Comparison of ENCODE assay signal across 1 fruit fly cellular context in the genomic region with DNA sequence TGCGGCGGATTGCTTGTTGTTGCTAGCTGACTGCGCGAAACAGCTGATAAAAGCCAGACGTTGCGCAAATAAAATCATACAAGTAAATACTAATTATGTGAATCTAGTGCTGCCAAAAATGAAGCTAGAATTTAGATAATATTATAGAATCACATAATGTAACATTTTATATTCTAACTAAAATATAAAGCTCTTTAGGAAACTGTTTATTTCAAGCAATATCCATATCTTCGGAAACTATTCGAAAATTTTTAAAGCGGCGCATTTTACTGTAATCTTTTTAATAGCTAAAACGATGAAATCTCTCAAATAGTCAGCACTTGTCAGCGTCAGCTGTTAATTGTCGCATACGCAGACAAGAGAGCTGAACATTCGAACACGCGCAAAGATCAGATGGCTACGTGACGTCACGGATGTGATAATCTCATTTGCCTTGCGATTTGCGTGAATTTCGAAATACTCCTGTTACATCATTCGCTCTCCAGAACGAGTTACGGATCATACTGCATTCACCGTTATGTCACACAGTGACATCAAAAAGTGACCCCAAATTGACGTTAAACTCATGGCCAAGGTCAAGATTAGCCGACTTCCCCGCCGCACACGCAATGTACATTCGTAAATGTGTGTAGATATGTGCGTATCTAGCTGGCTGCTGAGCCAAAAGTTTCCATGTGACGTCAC.
A peak's percentile ranks its signal among the peaks of the same experiment; 100 is the strongest.
TF ChIP-seq lines count a peak whose summit lies in the region.

No protein-coding gene starts in this region.

TF ChIP-seq in whole organism, embryonic, 481 proteins besides CTCF, POLR2A, EP300 and RAD21 (continued from another document and continues in another):
- TF ChIP-seq Trl (optimal IDR thresholded peaks at IDR 0.05; lab: Kevin White, UChicago) (no peak), Trl (GFP tag; optimal IDR thresholded peaks at IDR 0.05; lab: Kevin White, UChicago) (peak; percentile 34), CG18476 (GFP tag; optimal IDR thresholded peaks at IDR 0.05; lab: Kevin White, UChicago) (no peak), CG17802 (tag; optimal IDR thresholded peaks at IDR 0.05; lab: Kevin White, UChicago) (no peak), gsb (GFP tag; IDR thresholded peaks at IDR 0.05; lab: Robert Waterston, UW) (no peak), CG18619 (GFP tag; optimal IDR thresholded peaks at IDR 0.05; lab: Kevin White, UChicago) (no peak), CG10979 (tag; optimal IDR thresholded peaks at IDR 0.05; lab: Kevin White, UChicago) (peak; percentile 49), CG10431 (GFP tag; optimal IDR thresholded peaks at IDR 0.05; lab: Kevin White, UChicago) (no peak), CG6689 (GFP tag; IDR thresholded peaks at IDR 0.05; lab: Robert Waterston, UW) (peak; percentile 44; the same call in 1 of the 2 replicates), CG3065 (GFP tag; optimal IDR thresholded peaks at IDR 0.05; lab: Kevin White, UChicago) (no peak), CG14667 (GFP tag; IDR thresholded peaks at IDR 0.05; lab: Robert Waterston, UW) (no peak), CG15269 (tag; optimal IDR thresholded peaks at IDR 0.05; lab: Kevin White, UChicago) (no peak), NC2β (GFP tag; optimal IDR thresholded peaks at IDR 0.05; lab: Kevin White, UChicago) (no peak), unc-4 (GFP tag; IDR thresholded peaks at IDR 0.05; lab: Robert Waterston, UW; ENCODE audit: partially characterized antibody) (no peak), HLH4C (GFP tag; IDR thresholded peaks at IDR 0.05; lab: Robert Waterston, UW; ENCODE audit: partially characterized antibody) (no peak), sens-2 (GFP tag; IDR thresholded peaks at IDR 0.05; lab: Robert Waterston, UW) (no peak), cas (GFP tag; IDR thresholded peaks at IDR 0.05; lab: Robert Waterston, UW) (no peak), Dref (GFP tag; IDR thresholded peaks at IDR 0.05; lab: Robert Waterston, UW) (no peak), Xbp1 (GFP tag; optimal IDR thresholded peaks at IDR 0.05; lab: Kevin White, UChicago) (no peak), TFAM (GFP tag; optimal IDR thresholded peaks at IDR 0.05; lab: Kevin White, UChicago) (no peak), tx (GFP tag; optimal IDR thresholded peaks at IDR 0.05; lab: Kevin White, UChicago) (no peak), Atf3 (GFP tag; optimal IDR thresholded peaks at IDR 0.05; lab: Kevin White, UChicago) (no peak), ci (GFP tag; IDR thresholded peaks at IDR 0.05; lab: Robert Waterston, UW) (no peak), CG18262 (tag; optimal IDR thresholded peaks at IDR 0.05; lab: Kevin White, UChicago) (peak; percentile 56), crol (GFP tag; IDR thresholded peaks at IDR 0.05; lab: Robert Waterston, UW) (no peak), Med (GFP tag; lab: Kevin White, UChicago) (peak; percentile 84), jing (GFP tag; optimal IDR thresholded peaks at IDR 0.05; lab: Kevin White, UChicago) (no peak), ase (GFP tag; IDR thresholded peaks at IDR 0.05; lab: Robert Waterston, UW) (no peak), NFAT (GFP tag; IDR thresholded peaks at IDR 0.05; lab: Robert Waterston, UW) (no peak), CG10462 (GFP tag; optimal IDR thresholded peaks at IDR 0.05; lab: Kevin White, UChicago) (no peak), CG2678 (tag; optimal IDR thresholded peaks at IDR 0.05; lab: Kevin White, UChicago) (peak; percentile 73), CG1233 (GFP tag; optimal IDR thresholded peaks at IDR 0.05; lab: Kevin White, UChicago) (peak; percentile 49), CG9797 (GFP tag; optimal IDR thresholded peaks at IDR 0.05; lab: Kevin White, UChicago) (no peak), hbn (GFP tag; IDR thresholded peaks at IDR 0.05; lab: Robert Waterston, UW; ENCODE audit: partially characterized antibody) (no peak), CG13624 (GFP tag; optimal IDR thresholded peaks at IDR 0.05; lab: Kevin White, UChicago) (peak; percentile 51), wek (GFP tag; optimal IDR thresholded peaks at IDR 0.05; lab: Kevin White, UChicago) (no peak), ash1 (GFP tag; optimal IDR thresholded peaks at IDR 0.05; lab: Kevin White, UChicago) (no peak), CG2712 (tag; optimal IDR thresholded peaks at IDR 0.05; lab: Kevin White, UChicago) (peak; percentile 63), CG13123 (GFP tag; optimal IDR thresholded peaks at IDR 0.05; lab: Kevin White, UChicago) (no peak), CG11723 (GFP tag; optimal IDR thresholded peaks at IDR 0.05; lab: Kevin White, UChicago) (no peak), so (GFP tag; IDR thresholded peaks at IDR 0.05; lab: Robert Waterston, UW) (no peak), ato (GFP tag; IDR thresholded peaks at IDR 0.05; lab: Robert Waterston, UW; ENCODE audit: partially characterized antibody) (no peak), CG7271 (tag; optimal IDR thresholded peaks at IDR 0.05; lab: Kevin White, UChicago) (no peak), Atf-2 (GFP tag; optimal IDR thresholded peaks at IDR 0.05; lab: Kevin White, UChicago) (no peak), CG8290 (GFP tag; optimal IDR thresholded peaks at IDR 0.05; lab: Kevin White, UChicago) (peak; percentile 11), CG8290 (tag; optimal IDR thresholded peaks at IDR 0.05; lab: Kevin White, UChicago) (peak in 1 of 2 experiments; percentile 13), ind (GFP tag; optimal IDR thresholded peaks at IDR 0.05; lab: Kevin White, UChicago) (peak; percentile 25), luna (GFP tag; optimal IDR thresholded peaks at IDR 0.05; lab: Kevin White, UChicago) (no peak), CG1024 (GFP tag; IDR thresholded peaks at IDR 0.05; lab: Robert Waterston, UW) (no peak), gcm (GFP tag; optimal IDR thresholded peaks at IDR 0.05; lab: Kevin White, UChicago) (no peak), B-H1 (GFP tag; IDR thresholded peaks at IDR 0.05; lab: Robert Waterston, UW) (no peak), sob (GFP tag; IDR thresholded peaks at IDR 0.05; lab: Robert Waterston, UW) (peak; percentile 55; the same call in 1 of the 2 replicates), Hr78 (GFP tag; optimal IDR thresholded peaks at IDR 0.05; lab: Kevin White, UChicago) (peak in 1 of 2 experiments; percentile 63), CG16815 (GFP tag; optimal IDR thresholded peaks at IDR 0.05; lab: Kevin White, UChicago) (no peak), tio (GFP tag; optimal IDR thresholded peaks at IDR 0.05; lab: Kevin White, UChicago) (no peak), crp (GFP tag; optimal IDR thresholded peaks at IDR 0.05; lab: Kevin White, UChicago) (peak in 1 of 2 experiments; percentile 69), CG10147 (GFP tag; optimal IDR thresholded peaks at IDR 0.05; lab: Kevin White, UChicago) (peak; percentile 45), HmgD (GFP tag; optimal IDR thresholded peaks at IDR 0.05; lab: Kevin White, UChicago) (no peak), CG32772 (GFP tag; IDR thresholded peaks at IDR 0.05; lab: Robert Waterston, UW) (no peak), chm (GFP tag; IDR thresholded peaks at IDR 0.05; lab: Robert Waterston, UW) (no peak), CG32767 (GFP tag; IDR thresholded peaks at IDR 0.05; lab: Robert Waterston, UW) (no peak), CG18599 (GFP tag; optimal IDR thresholded peaks at IDR 0.05; lab: Kevin White, UChicago) (peak; percentile 60), toy (GFP tag; IDR thresholded peaks at IDR 0.05; lab: Robert Waterston, UW) (no peak), CG2116 (GFP tag; optimal IDR thresholded peaks at IDR 0.05; lab: Kevin White, UChicago) (no peak), CG6765 (GFP tag; optimal IDR thresholded peaks at IDR 0.05; lab: Kevin White, UChicago) (peak; percentile 60), Kr (GFP tag; optimal IDR thresholded peaks at IDR 0.05; lab: Kevin White, UChicago) (no peak), CG3281 (GFP tag; optimal IDR thresholded peaks at IDR 0.05; lab: Kevin White, UChicago) (peak; percentile 79), Tbp (GFP tag; optimal IDR thresholded peaks at IDR 0.05; lab: Kevin White, UChicago) (no peak), mld (GFP tag; IDR thresholded peaks at IDR 0.05; lab: Robert Waterston, UW; ENCODE audit: partially characterized antibody) (no peak), her (GFP tag; optimal IDR thresholded peaks at IDR 0.05; lab: Kevin White, UChicago) (no peak), Ada2b (GFP tag; IDR thresholded peaks at IDR 0.05; lab: Robert Waterston, UW) (no peak), D19A (tag; optimal IDR thresholded peaks at IDR 0.05; lab: Kevin White, UChicago) (no peak), dysf (GFP tag; IDR thresholded peaks at IDR 0.05; lab: Robert Waterston, UW) (peak; percentile 57; the same call in 2 of the 3 replicates), CG11560 (tag; IDR thresholded peaks at IDR 0.05; lab: Robert Waterston, UW) (no peak), CG4707 (GFP tag; optimal IDR thresholded peaks at IDR 0.05; lab: Kevin White, UChicago) (no peak), Spps (tag; optimal IDR thresholded peaks at IDR 0.05; lab: Kevin White, UChicago) (no peak), CG1603 (tag; optimal IDR thresholded peaks at IDR 0.05; lab: Kevin White, UChicago) (no peak), vvl (GFP tag; IDR thresholded peaks at IDR 0.05; lab: Robert Waterston, UW) (no peak), CG4617 (GFP tag; optimal IDR thresholded peaks at IDR 0.05; lab: Kevin White, UChicago; ENCODE audit: borderline replicate concordance) (no peak), hkb (optimal IDR thresholded peaks at IDR 0.05; lab: Kevin White, UChicago) (no peak), hkb (GFP tag; IDR thresholded peaks at IDR 0.05; lab: Robert Waterston, UW) (peak; percentile 58; the same call in 1 of the 2 replicates), sim (GFP tag; IDR thresholded peaks at IDR 0.05; lab: Robert Waterston, UW) (no peak), CG7556 (GFP tag; optimal IDR thresholded peaks at IDR 0.05; lab: Kevin White, UChicago) (peak; percentile 47), Six4 (GFP tag; optimal IDR thresholded peaks at IDR 0.05; lab: Kevin White, UChicago) (no peak), pfk (GFP tag; optimal IDR thresholded peaks at IDR 0.05; lab: Kevin White, UChicago) (no peak), Pdp1 (GFP tag; optimal IDR thresholded peaks at IDR 0.05; lab: Kevin White, UChicago) (peak in 1 of 2 experiments; percentile 97), CG5180 (GFP tag; optimal IDR thresholded peaks at IDR 0.05; lab: Kevin White, UChicago) (peak; percentile 29), Dfd (GFP tag; optimal IDR thresholded peaks at IDR 0.05; lab: Kevin White, UChicago) (no peak), CG4854 (GFP tag; optimal IDR thresholded peaks at IDR 0.05; lab: Kevin White, UChicago) (no peak), CG4360 (GFP tag; IDR thresholded peaks at IDR 0.05; lab: Robert Waterston, UW) (no peak), sqz (GFP tag; optimal IDR thresholded peaks at IDR 0.05; lab: Kevin White, UChicago) (no peak), rib (GFP tag; IDR thresholded peaks at IDR 0.05; lab: Robert Waterston, UW) (no peak), Max (GFP tag; optimal IDR thresholded peaks at IDR 0.05; lab: Kevin White, UChicago) (no peak), sr (GFP tag; IDR thresholded peaks at IDR 0.05; lab: Robert Waterston, UW) (no peak), Lpt (GFP tag; optimal IDR thresholded peaks at IDR 0.05; lab: Kevin White, UChicago) (no peak), row (GFP tag; IDR thresholded peaks at IDR 0.05; lab: Robert Waterston, UW) (peak; percentile 16; the same call in 1 of the 3 replicates), CG3847 (GFP tag; IDR thresholded peaks at IDR 0.05; lab: Robert Waterston, UW) (no peak), CG14014 (GFP tag; IDR thresholded peaks at IDR 0.05; lab: Robert Waterston, UW) (no peak), Dp (GFP tag; optimal IDR thresholded peaks at IDR 0.05; lab: Kevin White, UChicago) (no peak), CG1792 (GFP tag; optimal IDR thresholded peaks at IDR 0.05; lab: Kevin White, UChicago) (no peak), Asciz (GFP tag; optimal IDR thresholded peaks at IDR 0.05; lab: Kevin White, UChicago) (no peak), CG9876 (GFP tag; optimal IDR thresholded peaks at IDR 0.05; lab: Kevin White, UChicago) (no peak), tin (GFP tag; optimal IDR thresholded peaks at IDR 0.05; lab: Kevin White, UChicago) (no peak), CG10274 (GFP tag; optimal IDR thresholded peaks at IDR 0.05; lab: Kevin White, UChicago) (no peak), Blimp-1 (GFP tag; optimal IDR thresholded peaks at IDR 0.05; lab: Kevin White, UChicago) (no peak), C15 (GFP tag; IDR thresholded peaks at IDR 0.05; lab: Robert Waterston, UW) (no peak), CG12299 (tag; optimal IDR thresholded peaks at IDR 0.05; lab: Kevin White, UChicago) (peak; percentile 36), dan (GFP tag; IDR thresholded peaks at IDR 0.05; lab: Robert Waterston, UW) (no peak), CG33557 (GFP tag; optimal IDR thresholded peaks at IDR 0.05; lab: Kevin White, UChicago) (no peak), Nf-YA (GFP tag; IDR thresholded peaks at IDR 0.05; lab: Robert Waterston, UW) (no peak), dmrt11E (tag; optimal IDR thresholded peaks at IDR 0.05; lab: Kevin White, UChicago) (no peak), CG2889 (GFP tag; IDR thresholded peaks at IDR 0.05; lab: Robert Waterston, UW) (no peak), CG9817 (tag; optimal IDR thresholded peaks at IDR 0.05; lab: Kevin White, UChicago) (no peak), trem (tag; optimal IDR thresholded peaks at IDR 0.05; lab: Kevin White, UChicago) (peak; percentile 50), Hsf (GFP tag; optimal IDR thresholded peaks at IDR 0.05; lab: Kevin White, UChicago) (no peak), lbe (GFP tag; optimal IDR thresholded peaks at IDR 0.05; lab: Kevin White, UChicago) (peak; percentile 24), CG1647 (GFP tag; optimal IDR thresholded peaks at IDR 0.05; lab: Kevin White, UChicago) (no peak), CG18011 (GFP tag; optimal IDR thresholded peaks at IDR 0.05; lab: Kevin White, UChicago) (no peak), Taf1 (GFP tag; IDR thresholded peaks at IDR 0.05; lab: Robert Waterston, UW) (no peak), Dbx (GFP tag; IDR thresholded peaks at IDR 0.05; lab: Robert Waterston, UW) (no peak), CkIIα-i1 (GFP tag; IDR thresholded peaks at IDR 0.05; lab: Robert Waterston, UW) (no peak), CG34224 (GFP tag; IDR thresholded peaks at IDR 0.05; lab: Robert Waterston, UW; ENCODE audit: partially characterized antibody) (no peak), Doc3 (GFP tag; IDR thresholded peaks at IDR 0.05; lab: Robert Waterston, UW; ENCODE audit: partially characterized antibody) (0 out of 3 replicates have a peak, but pooled peaks have one; percentile 17), ac (GFP tag; optimal IDR thresholded peaks at IDR 0.05; lab: Kevin White, UChicago) (no peak), schlank (tag; optimal IDR thresholded peaks at IDR 0.05; lab: Kevin White, UChicago) (no peak), CG12104 (GFP tag; optimal IDR thresholded peaks at IDR 0.05; lab: Kevin White, UChicago) (peak; percentile 21), CG2120 (GFP tag; optimal IDR thresholded peaks at IDR 0.05; lab: Kevin White, UChicago) (peak; percentile 31), inv (GFP tag; IDR thresholded peaks at IDR 0.05; lab: Robert Waterston, UW; ENCODE audit: partially characterized antibody) (no peak)
